Fruit fly (Drosophila melanogaster) whole organism, embryonic: ENCODE data around the gene CG43322.

Source experiments
- Aef1 ChIP-seq: fragments of 200-800 bp; sonication (Bioruptor generic); IDR thresholded peaks from 3 replicates; pipeline ENCODE4 v1.3.6; 2022; ENCODE audit warnings: missing biosample characterization, missing genetic modification characterization
- Antp ChIP-seq: fragments of 200-800 bp; sonication (Bioruptor generic); optimal IDR thresholded peaks from 3 replicates; lab custom pipeline; 2016; ENCODE audit warnings: missing biosample characterization, missing genetic modification characterization
- CG10979 ChIP-seq: fragments of 200-800 bp; sonication (Bioruptor generic); optimal IDR thresholded peaks from 2 replicates; lab custom pipeline; 2018; ENCODE audit warnings: missing biosample characterization, mild to moderate bottlenecking, missing genetic modification characterization, moderate library complexity
- CG11085 ChIP-seq: fragments of 200-800 bp; sonication (Bioruptor generic); IDR thresholded peaks from 2 replicates; pipeline ENCODE4 v1.3.6; 2022; ENCODE audit warnings: missing biosample characterization, missing genetic modification characterization
- CG17186 ChIP-seq: fragments of 200-800 bp; sonication (Bioruptor generic); optimal IDR thresholded peaks from 3 replicates; lab custom pipeline; 2017; ENCODE audit warnings: missing biosample characterization, missing genetic modification reagents, missing genetic modification characterization
- CG17385 ChIP-seq: fragments of 200-800 bp; sonication (Bioruptor generic); optimal IDR thresholded peaks from 3 replicates; lab custom pipeline; 2018; ENCODE audit warnings: missing biosample characterization, mild to moderate bottlenecking, missing genetic modification characterization
- CG17568 ChIP-seq: fragments of 200-800 bp; sonication (Bioruptor generic); optimal IDR thresholded peaks from 2 replicates; lab custom pipeline; 2018; ENCODE audit warnings: missing biosample characterization, mild to moderate bottlenecking, missing genetic modification characterization, moderate library complexity
- CG18262 ChIP-seq: fragments of 200-800 bp; optimal IDR thresholded peaks from 3 replicates; lab custom pipeline; 2019; ENCODE audit warnings: missing biosample characterization, mild to moderate bottlenecking, missing genetic modification characterization, moderate library complexity
- CG1832 ChIP-seq: fragments of 200-800 bp; sonication (Bioruptor generic); optimal IDR thresholded peaks from 2 replicates; lab custom pipeline; 2017; ENCODE audit warnings: missing biosample characterization, mild to moderate bottlenecking, missing genetic modification characterization, inconsistent platforms
- CG2875 ChIP-seq: fragments of 200-800 bp; sonication (Bioruptor generic); optimal IDR thresholded peaks from 2 replicates; lab custom pipeline; 2017; ENCODE audit warnings: missing biosample characterization, mild to moderate bottlenecking, missing genetic modification characterization, missing genetic modification reagents
- CG32532 ChIP-seq: fragments of 200-800 bp; sonication (Bioruptor generic); IDR thresholded peaks from 2 replicates; pipeline ENCODE4 v1.3.6; 2022; ENCODE audit warnings: missing biosample characterization, missing genetic modification characterization
- CG34224 ChIP-seq: fragments of 200-800 bp; sonication (Bioruptor generic); IDR thresholded peaks from 3 replicates; pipeline ENCODE4 v1.3.6; 2022; ENCODE audit warnings: missing biosample characterization, missing genetic modification characterization; ENCODE audit not compliant: partially characterized antibody
- CG4282 ChIP-seq: fragments of 200-800 bp; sonication (Bioruptor generic); optimal IDR thresholded peaks from 2 replicates; lab custom pipeline; 2016; ENCODE audit warnings: missing biosample characterization, missing genetic modification characterization
- CG4617 ChIP-seq: fragments of 200-800 bp; sonication (Bioruptor generic); optimal IDR thresholded peaks from 3 replicates; lab custom pipeline; 2016; ENCODE audit warnings: missing biosample characterization, missing genetic modification characterization, borderline replicate concordance
- CG4707 ChIP-seq: fragments of 200-800 bp; sonication (Bioruptor generic); optimal IDR thresholded peaks from 2 replicates; lab custom pipeline; 2018; ENCODE audit warnings: missing biosample characterization, mild to moderate bottlenecking, missing genetic modification characterization, moderate library complexity
- CG6683 ChIP-seq: fragments of 200-800 bp; sonication (Bioruptor generic); optimal IDR thresholded peaks from 2 replicates; lab custom pipeline; 2017; ENCODE audit warnings: missing biosample characterization, mild to moderate bottlenecking, missing genetic modification characterization, missing genetic modification reagents
- CG7357 ChIP-seq: fragments of 200-800 bp; sonication (Bioruptor generic); IDR thresholded peaks from 3 replicates; pipeline ENCODE4 v1.3.6; 2022; ENCODE audit warnings: missing biosample characterization, missing genetic modification characterization
- CG7786 ChIP-seq: fragments of 200-800 bp; sonication (Bioruptor generic); optimal IDR thresholded peaks from 2 replicates; lab custom pipeline; 2016; ENCODE audit warnings: missing biosample characterization, missing genetic modification characterization
- CG8388 ChIP-seq: fragments of 200-800 bp; sonication (Bioruptor generic); optimal IDR thresholded peaks from 2 replicates; lab custom pipeline; 2019; ENCODE audit warnings: missing biosample characterization, mild to moderate bottlenecking, missing genetic modification characterization, moderate library complexity
- CG8478 ChIP-seq: fragments of >200 bp; optimal IDR thresholded peaks from 2 replicates; lab custom pipeline; 2018
- CG8765 ChIP-seq: fragments of 200-800 bp; sonication (Bioruptor generic); IDR thresholded peaks from 2 replicates; pipeline ENCODE4 v1.3.6; 2022; ENCODE audit warnings: missing biosample characterization, missing genetic modification characterization
- D ChIP-seq, 2 experiments: fragments of 200-800 bp in 1 of 2; fragments of >200 bp in 1 of 2; sonication (Bioruptor generic) in 1 of 2; optimal IDR thresholded peaks; 2 replicates in 1 of 2; 3 replicates in 1 of 2; lab custom pipeline; 2017; ENCODE audit warnings: mild to moderate bottlenecking in 1 of 2, missing biosample characterization in 1 of 2, missing genetic modification characterization in 1 of 2, missing genetic modification reagents in 1 of 2
- Dek ChIP-seq: fragments of 200-800 bp; sonication (Bioruptor generic); optimal IDR thresholded peaks from 3 replicates; lab custom pipeline; 2019; ENCODE audit warnings: missing biosample characterization, mild to moderate bottlenecking, missing genetic modification characterization, moderate library complexity
- Dref ChIP-seq: fragments of 200-800 bp; sonication (Bioruptor generic); IDR thresholded peaks from 2 replicates; pipeline ENCODE4 v1.3.6; 2022; ENCODE audit warnings: missing biosample characterization, missing genetic modification characterization
- Hr51 ChIP-seq, 2 experiments: fragments of 200-800 bp; sonication (Bioruptor generic); optimal IDR thresholded peaks; 2 replicates in 1 of 2; 3 replicates in 1 of 2; lab custom pipeline; 2016 to 2018; ENCODE audit warnings: missing biosample characterization in 2 of 2, missing genetic modification characterization in 2 of 2, mild to moderate bottlenecking in 1 of 2, moderate library complexity in 1 of 2
- Hsf ChIP-seq: fragments of 200-800 bp; sonication (Bioruptor generic); optimal IDR thresholded peaks from 3 replicates; lab custom pipeline; 2016; ENCODE audit warnings: missing biosample characterization, missing genetic modification characterization
- MBD-R2 ChIP-seq: fragments of 200-800 bp; sonication (Bioruptor generic); IDR thresholded peaks from 2 replicates; pipeline ENCODE4 v1.3.6; 2022; ENCODE audit warnings: missing biosample characterization, missing genetic modification characterization
- Mad ChIP-seq: fragments of 200-800 bp; sonication (Bioruptor generic); optimal IDR thresholded peaks from 2 replicates; lab custom pipeline; 2016; ENCODE audit warnings: missing biosample characterization, missing genetic modification characterization
- Meics ChIP-seq: fragments of 200-800 bp; sonication (Bioruptor generic); optimal IDR thresholded peaks from 2 replicates; lab custom pipeline; 2017; ENCODE audit warnings: missing biosample characterization, mild to moderate bottlenecking, missing genetic modification characterization
- Oli ChIP-seq: fragments of 200-800 bp; sonication (Bioruptor generic); optimal IDR thresholded peaks from 2 replicates; lab custom pipeline; 2018; ENCODE audit warnings: missing biosample characterization, mild to moderate bottlenecking, missing genetic modification characterization, moderate library complexity
- Tbp ChIP-seq: fragments of >200 bp; optimal IDR thresholded peaks from 2 replicates; lab custom pipeline; 2018; ENCODE audit warnings: missing biosample characterization, missing genetic modification characterization
- corto ChIP-seq: fragments of 200-800 bp; sonication (Bioruptor generic); optimal IDR thresholded peaks from 2 replicates; lab custom pipeline; 2016; ENCODE audit warnings: missing biosample characterization, mild to moderate bottlenecking, missing genetic modification characterization, moderate library complexity
- dan ChIP-seq: fragments of 200-800 bp; sonication (Bioruptor generic); IDR thresholded peaks from 2 replicates; pipeline ENCODE4 v1.3.6; 2022; ENCODE audit warnings: missing biosample characterization, missing genetic modification characterization
- dysf ChIP-seq: fragments of 200-800 bp; sonication (Bioruptor generic); IDR thresholded peaks from 3 replicates; pipeline ENCODE4 v1.3.6; 2022; ENCODE audit warnings: missing biosample characterization, missing genetic modification characterization
- exex ChIP-seq: fragments of 200-800 bp; sonication (Bioruptor generic); optimal IDR thresholded peaks from 4 replicates; lab custom pipeline; 2018; ENCODE audit warnings: missing biosample characterization, mild to moderate bottlenecking, missing genetic modification characterization, moderate library complexity
- grau ChIP-seq: fragments of 200-800 bp; optimal IDR thresholded peaks from 3 replicates; lab custom pipeline; 2019; ENCODE audit warnings: missing biosample characterization, mild to moderate bottlenecking, missing genetic modification characterization, moderate library complexity
- hkb ChIP-seq, 2 experiments: fragments of 200-800 bp in 1 of 2; fragments of >200 bp in 1 of 2; sonication (Bioruptor generic) in 1 of 2; IDR thresholded peaks in 1 of 2; optimal IDR thresholded peaks in 1 of 2; 2 replicates each; pipeline versions ENCODE4 v1.3.6 to Lab custom; 2017 to 2022; ENCODE audit warnings: missing biosample characterization in 1 of 2, missing genetic modification characterization in 1 of 2
- ken ChIP-seq: fragments of 200-800 bp; sonication (Bioruptor generic); IDR thresholded peaks from 3 replicates; pipeline ENCODE4 v1.3.6; 2022; ENCODE audit warnings: missing biosample characterization, missing genetic modification characterization
- lbe ChIP-seq: fragments of 200-800 bp; sonication (Bioruptor generic); optimal IDR thresholded peaks from 2 replicates; lab custom pipeline; 2016; ENCODE audit warnings: missing biosample characterization, mild to moderate bottlenecking, missing genetic modification characterization
- nerfin-1 ChIP-seq: fragments of 200-800 bp; sonication (Bioruptor generic); optimal IDR thresholded peaks from 3 replicates; lab custom pipeline; 2019; ENCODE audit warnings: missing biosample characterization, mild to moderate bottlenecking, missing genetic modification characterization, moderate library complexity
- nom ChIP-seq: fragments of 200-800 bp; sonication (Bioruptor generic); optimal IDR thresholded peaks from 2 replicates; lab custom pipeline; 2017; ENCODE audit warnings: missing biosample characterization, missing genetic modification characterization, mild to moderate bottlenecking, moderate library complexity, missing genetic modification reagents
- oc ChIP-seq: fragments of 200-800 bp; sonication (Bioruptor generic); optimal IDR thresholded peaks from 2 replicates; lab custom pipeline; 2018; ENCODE audit warnings: missing biosample characterization, mild to moderate bottlenecking, missing genetic modification characterization, moderate library complexity
- ranshi ChIP-seq: fragments of 200-800 bp; sonication (Bioruptor generic); IDR thresholded peaks from 2 replicates; pipeline ENCODE4 v1.3.6; 2022; ENCODE audit warnings: missing biosample characterization, missing genetic modification characterization
- repo ChIP-seq: fragments of 200-800 bp; sonication (Bioruptor generic); optimal IDR thresholded peaks from 2 replicates; lab custom pipeline; 2016; ENCODE audit warnings: missing biosample characterization, missing genetic modification characterization
- slp2 ChIP-seq: fragments of 200-800 bp; sonication (Bioruptor generic); optimal IDR thresholded peaks from 2 replicates; lab custom pipeline; 2016; ENCODE audit warnings: missing biosample characterization, missing genetic modification characterization
- so ChIP-seq: fragments of 200-800 bp; sonication (Bioruptor generic); IDR thresholded peaks from 3 replicates; pipeline ENCODE4 v1.3.6; 2022; ENCODE audit warnings: missing biosample characterization, missing genetic modification characterization
- tin ChIP-seq: fragments of 200-800 bp; sonication (Bioruptor generic); optimal IDR thresholded peaks from 3 replicates; lab custom pipeline; 2016; ENCODE audit warnings: missing biosample characterization, missing genetic modification characterization
- tna ChIP-seq: fragments of 200-800 bp; sonication (Bioruptor generic); IDR thresholded peaks from 2 replicates; pipeline ENCODE4 v1.3.6; 2022; ENCODE audit warnings: missing biosample characterization, missing genetic modification characterization; ENCODE audit not compliant: partially characterized antibody
- wor ChIP-seq: fragments of 200-800 bp; sonication (Bioruptor generic); IDR thresholded peaks from 2 replicates; pipeline ENCODE4 v1.3.6; 2022; ENCODE audit warnings: missing biosample characterization, missing genetic modification characterization

Gene CG43322

dm6 chr2L:6967422-6968012, 45.7 kb upstream of the CG43322 start, which contains the start of gene Sumo (continued):
- TF ChIP-seq slp2 (GFP tag; lab: Kevin White, UChicago), result no peak
- no peak for TF ChIP-seq Hsf (GFP tag; lab: Kevin White, UChicago)
- TF ChIP-seq Tbp (GFP tag; lab: Kevin White, UChicago), result no peak
- TF ChIP-seq MBD-R2 (GFP tag; lab: Robert Waterston, UW), result peak; percentile 38
- no peak for TF ChIP-seq lbe (GFP tag; lab: Kevin White, UChicago)
- TF ChIP-seq dan (GFP tag; lab: Robert Waterston, UW), result no peak
- peak; percentile 49 for TF ChIP-seq CG32532 (GFP tag; lab: Robert Waterston, UW)
- no peak for TF ChIP-seq CG8478 (lab: Kevin White, UChicago)
- no peak for TF ChIP-seq Hr51 (GFP tag; optimal IDR thresholded peaks at IDR 0.05; lab: Kevin White, UChicago)
- TF ChIP-seq nom, result no peak
- peak; percentile 25 for TF ChIP-seq Meics (GFP tag; lab: Kevin White, UChicago)
- TF ChIP-seq CG17186 (GFP tag; lab: Kevin White, UChicago), result no peak
- peak; percentile 21 for TF ChIP-seq grau (tag; lab: Kevin White, UChicago)
- no peak for TF ChIP-seq CG17385
- 0 out of 3 replicates have a peak, but pooled peaks have one; percentile 7 for TF ChIP-seq dysf (GFP tag; lab: Robert Waterston, UW)
- TF ChIP-seq CG8765, result peak; percentile 25; the same call in 1 of the 2 replicates
- TF ChIP-seq nerfin-1, result no peak
- TF ChIP-seq CG6683 (GFP tag; lab: Kevin White, UChicago), result no peak
- no peak for TF ChIP-seq corto (GFP tag; lab: Kevin White, UChicago)
- no peak for TF ChIP-seq Mad
- no peak for TF ChIP-seq CG10979 (tag; lab: Kevin White, UChicago)
- peak; percentile 30 for TF ChIP-seq Oli (tag; lab: Kevin White, UChicago)
- no peak for TF ChIP-seq exex (tag; lab: Kevin White, UChicago)
- TF ChIP-seq repo, result no peak
- peak; percentile 93 for TF ChIP-seq Dref
- TF ChIP-seq CG4617 (GFP tag; lab: Kevin White, UChicago), result no peak
- TF ChIP-seq hkb (optimal IDR thresholded peaks at IDR 0.05; lab: Kevin White, UChicago), result no peak
- no peak for TF ChIP-seq hkb (GFP tag; IDR thresholded peaks at IDR 0.05; lab: Robert Waterston, UW)
- TF ChIP-seq CG4282 (GFP tag; lab: Kevin White, UChicago), result no peak
- TF ChIP-seq Aef1 (GFP tag; lab: Robert Waterston, UW), result no peak
- no peak for TF ChIP-seq oc
- TF ChIP-seq Dek (tag; lab: Kevin White, UChicago), result peak; percentile 42
- no peak for TF ChIP-seq CG1832
- TF ChIP-seq CG18262 (tag; lab: Kevin White, UChicago), result peak; percentile 50
- no peak for TF ChIP-seq CG7357 (GFP tag; lab: Robert Waterston, UW)
- no peak for TF ChIP-seq CG17568 (GFP tag; lab: Kevin White, UChicago)
- no peak for TF ChIP-seq wor (GFP tag; lab: Robert Waterston, UW)
- no peak for TF ChIP-seq CG8388 (GFP tag; lab: Kevin White, UChicago)
- peak; percentile 98 for TF ChIP-seq tna
- TF ChIP-seq so (GFP tag; lab: Robert Waterston, UW), result no peak
- no peak; the same call in 1 of the 2 replicates for TF ChIP-seq ranshi (GFP tag; lab: Robert Waterston, UW)
- no peak; the same call in 1 of the 2 replicates for TF ChIP-seq CG11085 (GFP tag; lab: Robert Waterston, UW)
- TF ChIP-seq CG34224 (GFP tag; lab: Robert Waterston, UW), result peak; percentile 98
- TF ChIP-seq Antp, result no peak
- peak; percentile 16; the same call in 1 of the 3 replicates for TF ChIP-seq ken (GFP tag; lab: Robert Waterston, UW)
- TF ChIP-seq tin (GFP tag; lab: Kevin White, UChicago), result no peak
- TF ChIP-seq D (optimal IDR thresholded peaks at IDR 0.05; lab: Kevin White, UChicago), result no peak
- no peak for TF ChIP-seq D (GFP tag; optimal IDR thresholded peaks at IDR 0.05; lab: Kevin White, UChicago)
- TF ChIP-seq CG7786 (GFP tag; lab: Kevin White, UChicago), result no peak
- no peak for TF ChIP-seq CG4707 (GFP tag; lab: Kevin White, UChicago)
- TF ChIP-seq CG2875 (GFP tag; lab: Kevin White, UChicago), result no peak
